Fruit fly (Drosophila melanogaster) whole organism, embryonic: ENCODE data around the gene CG14718.

Source experiments
- Abd-B ChIP-seq: fragments of 200-800 bp; sonication (Bioruptor generic); optimal IDR thresholded peaks from 2 replicates; lab custom pipeline; 2018; ENCODE audit warnings: missing biosample characterization, mild to moderate bottlenecking, missing genetic modification characterization, moderate library complexity
- Ada2b ChIP-seq: fragments of 200-800 bp; sonication (Bioruptor generic); IDR thresholded peaks from 2 replicates; pipeline ENCODE4 v1.3.6; 2022; ENCODE audit warnings: missing biosample characterization, missing genetic modification characterization
- Bgb ChIP-seq: fragments of 200-800 bp; sonication (Bioruptor generic); IDR thresholded peaks from 2 replicates; pipeline ENCODE4 v1.3.6; 2022; ENCODE audit warnings: missing biosample characterization, missing genetic modification characterization; ENCODE audit not compliant: partially characterized antibody
- CG10431 ChIP-seq: fragments of 200-800 bp; sonication (Bioruptor generic); optimal IDR thresholded peaks from 3 replicates; lab custom pipeline; 2018; ENCODE audit warnings: missing biosample characterization, mild to moderate bottlenecking, missing genetic modification characterization
- CG11695 ChIP-seq: fragments of 200-800 bp; sonication (Bioruptor generic); IDR thresholded peaks from 3 replicates; pipeline ENCODE4 v1.3.6; 2022; ENCODE audit warnings: missing biosample characterization, missing genetic modification characterization
- CG12391 ChIP-seq: fragments of 200-800 bp; sonication (Bioruptor generic); optimal IDR thresholded peaks from 3 replicates; lab custom pipeline; 2018; ENCODE audit warnings: missing biosample characterization, mild to moderate bottlenecking, missing genetic modification characterization, moderate library complexity
- CG13424 ChIP-seq: fragments of 200-800 bp; sonication (Bioruptor generic); optimal IDR thresholded peaks from 2 replicates; lab custom pipeline; 2019; ENCODE audit warnings: missing biosample characterization, mild to moderate bottlenecking, missing genetic modification characterization, moderate library complexity
- CG14667 ChIP-seq: fragments of 200-800 bp; sonication (Bioruptor generic); IDR thresholded peaks from 2 replicates; pipeline ENCODE4 v1.3.6; 2022; ENCODE audit warnings: missing biosample characterization, missing genetic modification characterization
- CG17328 ChIP-seq: fragments of 200-800 bp; sonication (Bioruptor generic); IDR thresholded peaks from 2 replicates; pipeline ENCODE4 v1.3.6; 2022; ENCODE audit warnings: missing biosample characterization, missing genetic modification characterization
- CG17359 ChIP-seq: fragments of 200-800 bp; sonication (Bioruptor generic); optimal IDR thresholded peaks from 3 replicates; lab custom pipeline; 2018; ENCODE audit warnings: missing biosample characterization, mild to moderate bottlenecking, missing genetic modification characterization, moderate library complexity
- CG17612 ChIP-seq: fragments of 200-800 bp; sonication (Bioruptor generic); IDR thresholded peaks from 2 replicates; pipeline ENCODE4 v1.3.6; 2022; ENCODE audit warnings: missing biosample characterization, missing genetic modification characterization
- CG17912 ChIP-seq: fragments of 200-800 bp; sonication (Bioruptor generic); optimal IDR thresholded peaks from 2 replicates; lab custom pipeline; 2018; ENCODE audit warnings: missing biosample characterization, mild to moderate bottlenecking, missing genetic modification characterization
- CG1832 ChIP-seq: fragments of 200-800 bp; sonication (Bioruptor generic); optimal IDR thresholded peaks from 2 replicates; lab custom pipeline; 2017; ENCODE audit warnings: missing biosample characterization, mild to moderate bottlenecking, missing genetic modification characterization, inconsistent platforms
- CG2199 ChIP-seq: fragments of 200-800 bp; sonication (Bioruptor generic); IDR thresholded peaks from 3 replicates; pipeline ENCODE4 v1.3.6; 2022; ENCODE audit warnings: missing biosample characterization, missing genetic modification characterization
- CG2875 ChIP-seq: fragments of 200-800 bp; sonication (Bioruptor generic); optimal IDR thresholded peaks from 2 replicates; lab custom pipeline; 2017; ENCODE audit warnings: missing biosample characterization, mild to moderate bottlenecking, missing genetic modification characterization, missing genetic modification reagents
- CG3065 ChIP-seq: fragments of 200-800 bp; sonication (Bioruptor generic); optimal IDR thresholded peaks from 2 replicates; lab custom pipeline; 2016; ENCODE audit warnings: missing biosample characterization, missing genetic modification characterization
- CG3163 ChIP-seq: fragments of 200-800 bp; sonication (Bioruptor generic); optimal IDR thresholded peaks from 3 replicates; lab custom pipeline; 2016; ENCODE audit warnings: missing biosample characterization, missing genetic modification characterization
- CG3407 ChIP-seq: fragments of 200-800 bp; sonication (Bioruptor generic); optimal IDR thresholded peaks from 2 replicates; lab custom pipeline; 2018; ENCODE audit warnings: missing biosample characterization, mild to moderate bottlenecking, missing genetic modification characterization
- CG42726 ChIP-seq: fragments of 200-800 bp; sonication (Bioruptor generic); IDR thresholded peaks from 2 replicates; pipeline ENCODE4 v1.3.6; 2022; ENCODE audit warnings: missing biosample characterization, missing genetic modification characterization; ENCODE audit not compliant: partially characterized antibody
- CG4424 ChIP-seq: fragments of 200-800 bp; sonication (Bioruptor generic); optimal IDR thresholded peaks from 3 replicates; lab custom pipeline; 2016; ENCODE audit warnings: missing biosample characterization, missing genetic modification characterization
- CG6683 ChIP-seq: fragments of 200-800 bp; sonication (Bioruptor generic); optimal IDR thresholded peaks from 2 replicates; lab custom pipeline; 2017; ENCODE audit warnings: missing biosample characterization, mild to moderate bottlenecking, missing genetic modification characterization, missing genetic modification reagents
- Chrac-16 ChIP-seq: fragments of 200-800 bp; sonication (Bioruptor generic); optimal IDR thresholded peaks from 3 replicates; lab custom pipeline; 2016; ENCODE audit warnings: missing biosample characterization, missing genetic modification characterization
- Dfd ChIP-seq, 2 experiments: fragments of >200 bp; optimal IDR thresholded peaks; 2 replicates each; lab custom pipeline; 2017; ENCODE audit warnings: missing biosample characterization in 2 of 2, missing genetic modification characterization in 2 of 2
- Dp ChIP-seq: fragments of 200-800 bp; sonication (Bioruptor generic); optimal IDR thresholded peaks from 2 replicates; lab custom pipeline; 2018; ENCODE audit warnings: missing biosample characterization, mild to moderate bottlenecking, missing genetic modification characterization, moderate library complexity
- Dref ChIP-seq: fragments of 200-800 bp; sonication (Bioruptor generic); IDR thresholded peaks from 2 replicates; pipeline ENCODE4 v1.3.6; 2022; ENCODE audit warnings: missing biosample characterization, missing genetic modification characterization
- Ets65A ChIP-seq: fragments of 200-800 bp; sonication (Bioruptor generic); peaks from one replicate; lab custom pipeline; 2016; ENCODE audit warnings: missing biosample characterization, missing genetic modification characterization
- GATAe ChIP-seq: fragments of 200-800 bp; sonication (Bioruptor generic); conservative IDR thresholded peaks from 2 replicates; pipeline ENCODE4 v1.3.6; 2022; ENCODE audit warnings: missing biosample characterization, missing genetic modification characterization
- Hr3 ChIP-seq: fragments of 200-800 bp; sonication (Bioruptor generic); optimal IDR thresholded peaks from 3 replicates; lab custom pipeline; 2016; ENCODE audit warnings: missing biosample characterization, missing genetic modification characterization
- Lim3 ChIP-seq: fragments of 200-800 bp; sonication (Bioruptor generic); IDR thresholded peaks from 2 replicates; pipeline ENCODE4 v1.3.6; 2022; ENCODE audit warnings: missing biosample characterization, missing genetic modification characterization
- MESR4 ChIP-seq: fragments of 200-800 bp; sonication (Bioruptor generic); optimal IDR thresholded peaks from 2 replicates; lab custom pipeline; 2018; ENCODE audit warnings: missing biosample characterization, mild to moderate bottlenecking, missing genetic modification characterization, moderate library complexity
- Med ChIP-seq: fragments of 200-800 bp; sonication (Bioruptor generic); peaks from one replicate; lab custom pipeline; 2016; ENCODE audit warnings: missing biosample characterization, missing genetic modification characterization, mild to moderate bottlenecking, inconsistent platforms, moderate library complexity
- Optix ChIP-seq: fragments of 200-800 bp; sonication (Bioruptor generic); IDR thresholded peaks from 3 replicates; pipeline ENCODE4 v1.3.6; 2022; ENCODE audit warnings: missing biosample characterization, missing genetic modification characterization
- Side ChIP-seq: fragments of 200-800 bp; sonication (Bioruptor generic); optimal IDR thresholded peaks from 2 replicates; lab custom pipeline; 2016; ENCODE audit warnings: missing biosample characterization, missing genetic modification characterization
- TFAM ChIP-seq: fragments of 200-800 bp; sonication (Bioruptor generic); optimal IDR thresholded peaks from 2 replicates; lab custom pipeline; 2017; ENCODE audit warnings: missing biosample characterization, missing genetic modification characterization, inconsistent platforms
- Xrp1 ChIP-seq: fragments of 200-800 bp; sonication (Bioruptor generic); IDR thresholded peaks from 2 replicates; pipeline ENCODE4 v1.3.6; 2022; ENCODE audit warnings: missing biosample characterization, missing genetic modification characterization
- amos ChIP-seq: fragments of 200-800 bp; sonication (Bioruptor generic); IDR thresholded peaks from 2 replicates; pipeline ENCODE4 v1.3.6; 2022; ENCODE audit warnings: missing biosample characterization, missing genetic modification characterization; ENCODE audit not compliant: partially characterized antibody
- ap ChIP-seq: fragments of 200-800 bp; sonication (Bioruptor generic); IDR thresholded peaks from 2 replicates; pipeline ENCODE4 v1.3.6; 2022; ENCODE audit warnings: missing biosample characterization, missing genetic modification characterization
- az2 ChIP-seq: fragments of 200-800 bp; sonication (Bioruptor generic); optimal IDR thresholded peaks from 3 replicates; lab custom pipeline; 2016; ENCODE audit warnings: missing biosample characterization, missing genetic modification characterization
- chn ChIP-seq: fragments of 200-800 bp; sonication (Bioruptor generic); optimal IDR thresholded peaks from 2 replicates; lab custom pipeline; 2016; ENCODE audit warnings: missing biosample characterization, missing genetic modification characterization
- exex ChIP-seq: fragments of 200-800 bp; sonication (Bioruptor generic); optimal IDR thresholded peaks from 4 replicates; lab custom pipeline; 2018; ENCODE audit warnings: missing biosample characterization, mild to moderate bottlenecking, missing genetic modification characterization, moderate library complexity
- gcm ChIP-seq: fragments of 200-800 bp; sonication (Bioruptor generic); optimal IDR thresholded peaks from 2 replicates; lab custom pipeline; 2019; ENCODE audit warnings: missing biosample characterization, mild to moderate bottlenecking, missing genetic modification characterization, moderate library complexity
- hb ChIP-seq: fragments of 200-800 bp; sonication (Bioruptor generic); IDR thresholded peaks from 3 replicates; pipeline ENCODE4 v1.3.6; 2022; ENCODE audit warnings: missing biosample characterization, missing genetic modification characterization; ENCODE audit not compliant: partially characterized antibody
- insv ChIP-seq, 2 experiments: fragments of 200-800 bp; sonication (Bioruptor generic); optimal IDR thresholded peaks; 3 replicates each; lab custom pipeline; 2016 to 2018; ENCODE audit warnings: missing biosample characterization in 2 of 2, missing genetic modification characterization in 2 of 2
- kay ChIP-seq: fragments of 200-800 bp; sonication (Bioruptor generic); optimal IDR thresholded peaks from 2 replicates; lab custom pipeline; 2016; ENCODE audit warnings: missing biosample characterization, missing genetic modification characterization
- lmd ChIP-seq: fragments of 200-800 bp; sonication (Bioruptor generic); IDR thresholded peaks from 2 replicates; pipeline ENCODE4 v1.3.6; 2022; ENCODE audit warnings: missing biosample characterization, missing genetic modification characterization
- psq ChIP-seq: fragments of 200-800 bp; sonication (Bioruptor generic); optimal IDR thresholded peaks from 2 replicates; lab custom pipeline; 2017; ENCODE audit warnings: missing biosample characterization, missing genetic modification characterization
- rib ChIP-seq: fragments of 200-800 bp; sonication (Bioruptor generic); IDR thresholded peaks from 2 replicates; pipeline ENCODE4 v1.3.6; 2022; ENCODE audit warnings: missing biosample characterization, missing genetic modification characterization
- tx ChIP-seq: fragments of 200-800 bp; sonication (Bioruptor generic); optimal IDR thresholded peaks from 2 replicates; lab custom pipeline; 2016; ENCODE audit warnings: missing biosample characterization, missing genetic modification characterization
- vvl ChIP-seq: fragments of 200-800 bp; sonication (Bioruptor generic); IDR thresholded peaks from 2 replicates; pipeline ENCODE4 v1.3.6; 2022; ENCODE audit warnings: missing biosample characterization, missing genetic modification characterization
- zen ChIP-seq: fragments of 200-800 bp; sonication (Bioruptor generic); optimal IDR thresholded peaks from 3 replicates; lab custom pipeline; 2018; ENCODE audit warnings: missing biosample characterization, mild to moderate bottlenecking, missing genetic modification characterization, moderate library complexity
- zen2 ChIP-seq: fragments of 200-800 bp; sonication (Bioruptor generic); IDR thresholded peaks from 3 replicates; pipeline ENCODE4 v1.3.6; 2022; ENCODE audit warnings: missing biosample characterization, missing genetic modification characterization; ENCODE audit not compliant: partially characterized antibody

The CG14718 gene

DNA sequence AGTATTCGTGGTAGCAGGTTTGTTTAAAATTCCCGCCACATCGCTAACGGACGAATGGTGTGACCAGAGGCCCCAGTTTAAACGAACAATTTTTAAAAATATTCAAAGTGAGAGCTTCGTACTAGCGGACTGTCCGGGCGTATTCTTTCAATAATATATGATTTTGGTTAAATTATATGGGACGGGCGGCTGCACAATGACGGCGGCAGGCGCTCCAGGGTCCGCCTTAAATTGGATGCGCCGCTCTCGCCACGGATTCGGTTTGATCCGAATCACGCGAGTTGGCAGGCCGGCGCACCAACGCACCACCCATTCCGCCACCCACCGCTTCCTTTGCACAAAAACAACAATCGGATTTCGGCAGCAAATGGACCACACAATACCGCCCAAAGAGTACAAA is 34.9 kb downstream of the CG14718 start, which contains the start of gene CG14721 (continued):
- no peak for TF ChIP-seq gcm
- peak; percentile 45 for TF ChIP-seq MESR4 (GFP tag; lab: Kevin White, UChicago)
- peak; percentile 51 for TF ChIP-seq vvl (GFP tag; lab: Robert Waterston, UW)
- TF ChIP-seq Bgb: peak; percentile 36; the same call in 1 of the 2 replicates
- TF ChIP-seq CG17912 (GFP tag; lab: Kevin White, UChicago): no peak
- TF ChIP-seq TFAM: no peak
- no peak for TF ChIP-seq rib (GFP tag; lab: Robert Waterston, UW)
- TF ChIP-seq CG17612 (GFP tag; lab: Robert Waterston, UW): no peak
- TF ChIP-seq CG3163 (GFP tag; lab: Kevin White, UChicago): no peak
- no peak for TF ChIP-seq CG6683 (GFP tag; lab: Kevin White, UChicago)
- no peak for TF ChIP-seq Side (GFP tag; lab: Kevin White, UChicago)
- TF ChIP-seq Lim3 (GFP tag; lab: Robert Waterston, UW): no peak
- peak; percentile 88 for TF ChIP-seq Med (GFP tag; lab: Kevin White, UChicago)
- TF ChIP-seq az2 (GFP tag; lab: Kevin White, UChicago): peak; percentile 19
- no peak for TF ChIP-seq CG2199
- no peak for TF ChIP-seq CG1832 (GFP tag; lab: Kevin White, UChicago)
- TF ChIP-seq Dref (GFP tag; lab: Robert Waterston, UW): 0 out of 2 replicates have a peak, but pooled peaks have one; percentile 31
- peak; percentile 90 for TF ChIP-seq Dp
- TF ChIP-seq CG11695 (GFP tag; lab: Robert Waterston, UW): 0 out of 3 replicates have a peak, but pooled peaks have one; percentile 32
- TF ChIP-seq Hr3: no peak
- peak; percentile 23 for TF ChIP-seq Chrac-16
- TF ChIP-seq CG4424 (GFP tag; lab: Kevin White, UChicago): peak; percentile 48
- no peak for TF ChIP-seq CG13424 (tag; lab: Kevin White, UChicago)
- no peak for TF ChIP-seq CG3065 (GFP tag; lab: Kevin White, UChicago)
- TF ChIP-seq insv (GFP tag; optimal IDR thresholded peaks at IDR 0.05; lab: Kevin White, UChicago): no peak
- TF ChIP-seq CG10431 (GFP tag; lab: Kevin White, UChicago): no peak
- TF ChIP-seq zen (tag; lab: Kevin White, UChicago): no peak
- TF ChIP-seq CG17359 (tag; lab: Kevin White, UChicago): no peak
- no peak for TF ChIP-seq Ada2b (GFP tag; lab: Robert Waterston, UW)
- TF ChIP-seq Abd-B (GFP tag; lab: Kevin White, UChicago): no peak
- no peak; the same call in 2 of the 3 replicates for TF ChIP-seq zen2 (GFP tag; lab: Robert Waterston, UW)
- TF ChIP-seq exex: no peak
- no peak for TF ChIP-seq CG17328
- TF ChIP-seq amos (GFP tag; lab: Robert Waterston, UW): peak; percentile 39; the same call in 1 of the 2 replicates
- no peak for TF ChIP-seq CG14667 (GFP tag; lab: Robert Waterston, UW)
- no peak for TF ChIP-seq ap (GFP tag; lab: Robert Waterston, UW)
- TF ChIP-seq lmd (GFP tag; lab: Robert Waterston, UW): no peak
- TF ChIP-seq CG42726 (GFP tag; lab: Robert Waterston, UW): no peak
- no peak for TF ChIP-seq GATAe (GFP tag; lab: Robert Waterston, UW)
- no peak for TF ChIP-seq psq (GFP tag; lab: Kevin White, UChicago)
- no peak for TF ChIP-seq Optix (GFP tag; lab: Robert Waterston, UW)
- no peak for TF ChIP-seq hb (GFP tag; lab: Robert Waterston, UW)
- no peak for TF ChIP-seq CG3407 (GFP tag; lab: Kevin White, UChicago)
- peak; percentile 25 for TF ChIP-seq CG12391 (tag; lab: Kevin White, UChicago)
- TF ChIP-seq Xrp1 (GFP tag; lab: Robert Waterston, UW): peak; percentile 22; the same call in 1 of the 2 replicates
- no peak for TF ChIP-seq CG2875 (GFP tag; lab: Kevin White, UChicago)
- TF ChIP-seq kay (GFP tag; lab: Kevin White, UChicago): no peak
- TF ChIP-seq chn: peak; percentile 92
- no peak for TF ChIP-seq tx (GFP tag; lab: Kevin White, UChicago)
- no peak for TF ChIP-seq Dfd (GFP tag; optimal IDR thresholded peaks at IDR 0.05; lab: Kevin White, UChicago)
- TF ChIP-seq Ets65A (GFP tag; lab: Kevin White, UChicago): no peak
